Fruit fly (Drosophila melanogaster) whole organism, embryonic: ENCODE data around the gene CG17841.

Source experiments
- Atf3 ChIP-seq: fragments of 200-800 bp; sonication (Bioruptor generic); optimal IDR thresholded peaks from 3 replicates; lab custom pipeline; 2016; ENCODE audit warnings: missing biosample characterization, missing genetic modification characterization
- BEAF-32 ChIP-seq: fragments of 200-800 bp; sonication (Bioruptor generic); optimal IDR thresholded peaks from 3 replicates; lab custom pipeline; 2017; ENCODE audit warnings: missing biosample characterization, missing genetic modification characterization, mild to moderate bottlenecking, moderate library complexity, missing genetic modification reagents
- CG10462 ChIP-seq: fragments of 200-800 bp; sonication (Bioruptor generic); optimal IDR thresholded peaks from 2 replicates; lab custom pipeline; 2016; ENCODE audit warnings: missing biosample characterization, missing genetic modification characterization
- CG10543 ChIP-seq: fragments of 200-800 bp; sonication (Bioruptor generic); optimal IDR thresholded peaks from 3 replicates; lab custom pipeline; 2017; ENCODE audit warnings: missing biosample characterization, mild to moderate bottlenecking, missing genetic modification characterization, moderate library complexity
- CG10979 ChIP-seq: fragments of 200-800 bp; sonication (Bioruptor generic); optimal IDR thresholded peaks from 2 replicates; lab custom pipeline; 2018; ENCODE audit warnings: missing biosample characterization, mild to moderate bottlenecking, missing genetic modification characterization, moderate library complexity
- CG11695 ChIP-seq: fragments of 200-800 bp; sonication (Bioruptor generic); IDR thresholded peaks from 3 replicates; pipeline ENCODE4 v1.3.6; 2022; ENCODE audit warnings: missing biosample characterization, missing genetic modification characterization
- CG12104 ChIP-seq: fragments of 200-800 bp; sonication (Bioruptor generic); optimal IDR thresholded peaks from 3 replicates; lab custom pipeline; 2016; ENCODE audit warnings: missing biosample characterization, missing genetic modification characterization
- CG12942 ChIP-seq: fragments of 200-800 bp; sonication (Bioruptor generic); optimal IDR thresholded peaks from 3 replicates; lab custom pipeline; 2016; ENCODE audit warnings: missing biosample characterization, missing genetic modification characterization
- CG15479 ChIP-seq: fragments of 200-800 bp; sonication (Bioruptor generic); optimal IDR thresholded peaks from 3 replicates; lab custom pipeline; 2019; ENCODE audit warnings: missing biosample characterization, mild to moderate bottlenecking, missing genetic modification characterization, moderate library complexity
- CG1603 ChIP-seq: fragments of 200-800 bp; sonication (Bioruptor generic); optimal IDR thresholded peaks from 2 replicates; lab custom pipeline; 2019; ENCODE audit warnings: missing biosample characterization, mild to moderate bottlenecking, missing genetic modification characterization, moderate library complexity
- CG1792 ChIP-seq: fragments of 200-800 bp; sonication (Bioruptor generic); optimal IDR thresholded peaks from 2 replicates; lab custom pipeline; 2016; ENCODE audit warnings: missing biosample characterization, missing genetic modification characterization
- CG30020 ChIP-seq: fragments of 200-800 bp; optimal IDR thresholded peaks from 2 replicates; lab custom pipeline; 2019; ENCODE audit warnings: missing biosample characterization, mild to moderate bottlenecking, missing genetic modification characterization, moderate library complexity
- CG3163 ChIP-seq: fragments of 200-800 bp; sonication (Bioruptor generic); optimal IDR thresholded peaks from 3 replicates; lab custom pipeline; 2016; ENCODE audit warnings: missing biosample characterization, missing genetic modification characterization
- CG9215 ChIP-seq: fragments of 200-800 bp; sonication (Bioruptor generic); IDR thresholded peaks from 2 replicates; pipeline ENCODE4 v1.3.6; 2022; ENCODE audit warnings: missing biosample characterization, missing genetic modification characterization
- CHES-1-like ChIP-seq: fragments of 200-800 bp; sonication (Bioruptor generic); optimal IDR thresholded peaks from 2 replicates; lab custom pipeline; 2016; ENCODE audit warnings: missing biosample characterization, missing genetic modification characterization
- CoRest ChIP-seq: fragments of 200-800 bp; sonication (Bioruptor generic); optimal IDR thresholded peaks from 3 replicates; lab custom pipeline; 2018; ENCODE audit warnings: missing biosample characterization, mild to moderate bottlenecking, missing genetic modification characterization, moderate library complexity
- Dip3 ChIP-seq: fragments of 200-800 bp; sonication (Bioruptor generic); optimal IDR thresholded peaks from 3 replicates; lab custom pipeline; 2016; ENCODE audit warnings: missing biosample characterization, missing genetic modification characterization
- GATAe ChIP-seq: fragments of 200-800 bp; sonication (Bioruptor generic); conservative IDR thresholded peaks from 2 replicates; pipeline ENCODE4 v1.3.6; 2022; ENCODE audit warnings: missing biosample characterization, missing genetic modification characterization
- H15 ChIP-seq: fragments of 200-800 bp; sonication (Bioruptor generic); IDR thresholded peaks from 3 replicates; pipeline ENCODE4 v1.3.6; 2022; ENCODE audit warnings: missing biosample characterization, missing genetic modification characterization
- HHEX ChIP-seq: fragments of 200-800 bp; sonication (Bioruptor generic); optimal IDR thresholded peaks from 3 replicates; lab custom pipeline; 2017; ENCODE audit warnings: missing biosample characterization, mild to moderate bottlenecking, missing genetic modification characterization, missing genetic modification reagents
- Med ChIP-seq: fragments of 200-800 bp; sonication (Bioruptor generic); peaks from one replicate; lab custom pipeline; 2016; ENCODE audit warnings: missing biosample characterization, missing genetic modification characterization, mild to moderate bottlenecking, inconsistent platforms, moderate library complexity
- Oli ChIP-seq: fragments of 200-800 bp; sonication (Bioruptor generic); optimal IDR thresholded peaks from 2 replicates; lab custom pipeline; 2018; ENCODE audit warnings: missing biosample characterization, mild to moderate bottlenecking, missing genetic modification characterization, moderate library complexity
- Pdp1 ChIP-seq, 2 experiments: fragments of 200-800 bp; sonication (Bioruptor generic); optimal IDR thresholded peaks; 3 replicates each; lab custom pipeline; 2016; ENCODE audit warnings: missing biosample characterization in 2 of 2, missing genetic modification characterization in 2 of 2, mild to moderate bottlenecking in 1 of 2, moderate library complexity in 1 of 2
- Rx ChIP-seq: fragments of 200-800 bp; sonication (Bioruptor generic); IDR thresholded peaks from 2 replicates; pipeline ENCODE4 v1.3.6; 2022; ENCODE audit warnings: missing biosample characterization, missing genetic modification characterization
- abd-A ChIP-seq: fragments of 200-800 bp; sonication (Bioruptor generic); optimal IDR thresholded peaks from 3 replicates; lab custom pipeline; 2019; ENCODE audit warnings: missing biosample characterization, mild to moderate bottlenecking, missing genetic modification characterization, moderate library complexity
- bigmax ChIP-seq: fragments of 200-800 bp; sonication (Bioruptor generic); optimal IDR thresholded peaks from 2 replicates; lab custom pipeline; 2018; ENCODE audit warnings: missing biosample characterization, mild to moderate bottlenecking, missing genetic modification characterization
- chif ChIP-seq, 2 experiments: fragments of 200-800 bp; sonication (Bioruptor generic); optimal IDR thresholded peaks; 3 replicates each; lab custom pipeline; 2016; ENCODE audit warnings: missing biosample characterization in 2 of 2, missing genetic modification characterization in 2 of 2
- ems ChIP-seq: fragments of 200-800 bp; sonication (Bioruptor generic); optimal IDR thresholded peaks from 3 replicates; lab custom pipeline; 2016; ENCODE audit warnings: missing biosample characterization, missing genetic modification characterization
- exex ChIP-seq: fragments of 200-800 bp; sonication (Bioruptor generic); optimal IDR thresholded peaks from 4 replicates; lab custom pipeline; 2018; ENCODE audit warnings: missing biosample characterization, mild to moderate bottlenecking, missing genetic modification characterization, moderate library complexity
- fu2 ChIP-seq: fragments of 200-800 bp; sonication (Bioruptor generic); optimal IDR thresholded peaks from 2 replicates; lab custom pipeline; 2016; ENCODE audit warnings: missing biosample characterization, missing genetic modification characterization
- insv ChIP-seq, 2 experiments: fragments of 200-800 bp; sonication (Bioruptor generic); optimal IDR thresholded peaks; 3 replicates each; lab custom pipeline; 2016 to 2018; ENCODE audit warnings: missing biosample characterization in 2 of 2, missing genetic modification characterization in 2 of 2
- ken ChIP-seq: fragments of 200-800 bp; sonication (Bioruptor generic); IDR thresholded peaks from 3 replicates; pipeline ENCODE4 v1.3.6; 2022; ENCODE audit warnings: missing biosample characterization, missing genetic modification characterization
- oc ChIP-seq: fragments of 200-800 bp; sonication (Bioruptor generic); optimal IDR thresholded peaks from 2 replicates; lab custom pipeline; 2018; ENCODE audit warnings: missing biosample characterization, mild to moderate bottlenecking, missing genetic modification characterization, moderate library complexity
- pan ChIP-seq, 4 experiments: fragments of >200 bp in 3 of 4; fragments of 200-800 bp in 1 of 4; sonication (Bioruptor generic) in 1 of 4; optimal IDR thresholded peaks in 3 of 4; IDR thresholded peaks in 1 of 4; 2 replicates each; pipeline versions ENCODE4 v1.3.6 to Lab custom; 2017 to 2022; ENCODE audit warnings: missing biosample characterization in 2 of 4, missing genetic modification characterization in 2 of 4, mixed read lengths in 1 of 4
- pho ChIP-seq: fragments of 200-800 bp; sonication (Bioruptor generic); optimal IDR thresholded peaks from 2 replicates; lab custom pipeline; 2016; ENCODE audit warnings: missing biosample characterization, missing genetic modification characterization
- psq ChIP-seq: fragments of 200-800 bp; sonication (Bioruptor generic); optimal IDR thresholded peaks from 2 replicates; lab custom pipeline; 2017; ENCODE audit warnings: missing biosample characterization, missing genetic modification characterization
- ranshi ChIP-seq: fragments of 200-800 bp; sonication (Bioruptor generic); IDR thresholded peaks from 2 replicates; pipeline ENCODE4 v1.3.6; 2022; ENCODE audit warnings: missing biosample characterization, missing genetic modification characterization
- row ChIP-seq: fragments of 200-800 bp; sonication (Bioruptor generic); IDR thresholded peaks from 3 replicates; pipeline ENCODE4 v1.3.6; 2022; ENCODE audit warnings: missing biosample characterization, missing genetic modification characterization
- run ChIP-seq: fragments of 200-800 bp; sonication (Bioruptor generic); optimal IDR thresholded peaks from 3 replicates; lab custom pipeline; 2018; ENCODE audit warnings: missing biosample characterization, mild to moderate bottlenecking, missing genetic modification characterization
- sr ChIP-seq: fragments of 200-800 bp; sonication (Bioruptor generic); IDR thresholded peaks from 3 replicates; pipeline ENCODE4 v1.3.6; 2022; ENCODE audit warnings: missing biosample characterization, missing genetic modification characterization
- ssp ChIP-seq: fragments of 200-800 bp; sonication (Bioruptor generic); IDR thresholded peaks from 2 replicates; pipeline ENCODE4 v1.3.6; 2022; ENCODE audit warnings: missing biosample characterization, missing genetic modification characterization
- stwl ChIP-seq: fragments of 200-800 bp; sonication (Bioruptor generic); optimal IDR thresholded peaks from 3 replicates; lab custom pipeline; 2018; ENCODE audit warnings: missing biosample characterization, mild to moderate bottlenecking, missing genetic modification characterization, moderate library complexity
- trem ChIP-seq: fragments of 200-800 bp; optimal IDR thresholded peaks from 3 replicates; lab custom pipeline; 2019; ENCODE audit warnings: missing biosample characterization, mild to moderate bottlenecking, missing genetic modification characterization, moderate library complexity
- vfl ChIP-seq: fragments of 200-800 bp; sonication (Bioruptor generic); optimal IDR thresholded peaks from 2 replicates; lab custom pipeline; 2016; ENCODE audit warnings: missing biosample characterization, missing genetic modification characterization
- z ChIP-seq: fragments of 200-800 bp; sonication (Bioruptor generic); IDR thresholded peaks from 3 replicates; pipeline ENCODE4 v1.3.6; 2022; ENCODE audit warnings: missing biosample characterization, missing genetic modification characterization
- zfh1 ChIP-seq: fragments of 200-800 bp; sonication (Bioruptor generic); IDR thresholded peaks from 3 replicates; pipeline ENCODE4 v1.3.6; 2022; ENCODE audit warnings: missing biosample characterization, missing genetic modification characterization

CG17841 gene

dm6 chrX:10324836-10325566 lies 42.9 kb upstream of the CG17841 start (continued):
- TF ChIP-seq run: no peak
- peak; percentile 75 for TF ChIP-seq Med (GFP tag; lab: Kevin White, UChicago)
- TF ChIP-seq HHEX (GFP tag; lab: Kevin White, UChicago): no peak

- TF ChIP-seq Atf3 (peak; percentile 8), row (GFP tag; lab: Robert Waterston, UW) (peak; percentile 47), CoRest (peak; percentile 43), chif (GFP tag; optimal IDR thresholded peaks at IDR 0.05; lab: Kevin White, UChicago) (peak in 1 of 2 experiments; percentile 13), sr (no peak), CG10543 (peak; percentile 37), vfl (no peak), insv (GFP tag; optimal IDR thresholded peaks at IDR 0.05; lab: Kevin White, UChicago) (peak in 1 of 2 experiments; percentile 8), CG10462 (GFP tag; lab: Kevin White, UChicago) (no peak), fu2 (no peak), BEAF-32 (GFP tag; lab: Kevin White, UChicago) (peak; percentile 66), CG12942 (GFP tag; lab: Kevin White, UChicago) (peak; percentile 21), GATAe (GFP tag; lab: Robert Waterston, UW) (no peak), bigmax (GFP tag; lab: Kevin White, UChicago) (no peak), Dip3 (GFP tag; lab: Kevin White, UChicago) (no peak), CG1603 (tag; lab: Kevin White, UChicago) (peak; percentile 50), ssp (no peak), zfh1 (GFP tag; lab: Robert Waterston, UW) (no peak), CG3163 (GFP tag; lab: Kevin White, UChicago) (no peak), Oli (tag; lab: Kevin White, UChicago) (peak; percentile 7), Rx (GFP tag; lab: Robert Waterston, UW) (no peak), ken (no peak), CG9215 (GFP tag; lab: Robert Waterston, UW) (0 out of 2 replicates have a peak, but pooled peaks have one; percentile 18), CG1792 (GFP tag; lab: Kevin White, UChicago) (no peak), H15 (no peak), CG11695 (GFP tag; lab: Robert Waterston, UW) (no peak), CG15479 (GFP tag; lab: Kevin White, UChicago) (no peak), abd-A (tag; lab: Kevin White, UChicago) (no peak), CG12104 (GFP tag; lab: Kevin White, UChicago) (peak; percentile 1), stwl (tag; lab: Kevin White, UChicago) (peak; percentile 44), trem (tag; lab: Kevin White, UChicago) (peak; percentile 26), ranshi (GFP tag; lab: Robert Waterston, UW) (0 out of 2 replicates have a peak, but pooled peaks have one; percentile 25), pho (GFP tag; lab: Kevin White, UChicago) (peak; percentile 39), CG30020 (peak; percentile 24), pan (optimal IDR thresholded peaks at IDR 0.05; lab: Kevin White, UChicago) (no peak), pan (GFP tag; optimal IDR thresholded peaks at IDR 0.05 in 1 of 2, IDR thresholded peaks at IDR 0.05 in 1 of 2) (no peak), CG10979 (tag; lab: Kevin White, UChicago) (no peak), ems (GFP tag; lab: Kevin White, UChicago) (no peak), psq (GFP tag; lab: Kevin White, UChicago) (no peak), CHES-1-like (peak; percentile 58), exex (tag; lab: Kevin White, UChicago) (no peak), z (GFP tag; lab: Robert Waterston, UW) (no peak), Pdp1 (GFP tag; optimal IDR thresholded peaks at IDR 0.05; lab: Kevin White, UChicago) (peak; percentile 38 to 92), oc (tag; lab: Kevin White, UChicago) (no peak)
Observed at dm6 chrX:10325567-10326345, 42.1 kb upstream of the CG17841 start, which contains the start of gene alpha-Man-Ia. Gene alpha-Man-Ia (minus strand): TSS chrX:10325958.
